Fruit fly (Drosophila melanogaster): ENCODE results near the gene CG42688.

Gene CG42688

dm6 chr2L:19158005-19158666, 24.5 kb downstream of the CG42688 start (continued):
- TF ChIP-seq pfk (GFP tag; optimal IDR thresholded peaks at IDR 0.05) (peak; percentile 100), Sox100B (GFP tag; optimal IDR thresholded peaks at IDR 0.05) (no peak), shn (GFP tag; optimal IDR thresholded peaks at IDR 0.05) (no peak), ase (GFP tag; IDR thresholded peaks at IDR 0.05) (no peak), CG3995 (GFP tag; optimal IDR thresholded peaks at IDR 0.05) (no peak), CG11696 (GFP tag; IDR thresholded peaks at IDR 0.05) (0 out of 2 replicates have a peak, but pooled peaks have one; percentile 23), disco-r (GFP tag; optimal IDR thresholded peaks at IDR 0.05) (no peak), wek (GFP tag; optimal IDR thresholded peaks at IDR 0.05) (peak; percentile 42), scrt (GFP tag; optimal IDR thresholded peaks at IDR 0.05) (peak; percentile 78), Antp (GFP tag; optimal IDR thresholded peaks at IDR 0.05) (no peak), br (optimal IDR thresholded peaks at IDR 0.05) (no peak), CG8924 (tag; optimal IDR thresholded peaks at IDR 0.05) (peak; percentile 78), dysf (GFP tag; IDR thresholded peaks at IDR 0.05) (no peak), salm (tag; optimal IDR thresholded peaks at IDR 0.05) (no peak), ci (GFP tag; IDR thresholded peaks at IDR 0.05) (no peak), Dp (GFP tag; optimal IDR thresholded peaks at IDR 0.05) (no peak), odd (GFP tag; optimal IDR thresholded peaks at IDR 0.05) (peak; percentile 20), ash1 (GFP tag; optimal IDR thresholded peaks at IDR 0.05) (peak; percentile 76), CG14014 (GFP tag; IDR thresholded peaks at IDR 0.05) (no peak), HLH3B (GFP tag; IDR thresholded peaks at IDR 0.05) (no peak; the same call in 1 of the 2 replicates), Dip3 (GFP tag; optimal IDR thresholded peaks at IDR 0.05) (peak; percentile 9), Fer2 (tag; optimal IDR thresholded peaks at IDR 0.05) (no peak), Gug (GFP tag; IDR thresholded peaks at IDR 0.05) (no peak), gro (GFP tag; optimal IDR thresholded peaks at IDR 0.05) (peak; percentile 63), ranshi (GFP tag; IDR thresholded peaks at IDR 0.05) (no peak; the same call in 1 of the 2 replicates), CG2875 (GFP tag; optimal IDR thresholded peaks at IDR 0.05) (no peak), her (GFP tag; optimal IDR thresholded peaks at IDR 0.05) (peak; percentile 39), E2f2 (GFP tag; IDR thresholded peaks at IDR 0.05) (no peak), CG9876 (GFP tag; optimal IDR thresholded peaks at IDR 0.05) (no peak), maf-S (GFP tag; optimal IDR thresholded peaks at IDR 0.05) (no peak), NfI (GFP tag; optimal IDR thresholded peaks at IDR 0.05) (peak; percentile 49), Drgx (GFP tag; IDR thresholded peaks at IDR 0.05) (no peak), CG12219 (GFP tag; optimal IDR thresholded peaks at IDR 0.05) (no peak), TFAM (GFP tag; optimal IDR thresholded peaks at IDR 0.05) (no peak), CG10366 (GFP tag; IDR thresholded peaks at IDR 0.05) (no peak), Mrtf (GFP tag; IDR thresholded peaks at IDR 0.05) (no peak), CG12769 (tag; optimal IDR thresholded peaks at IDR 0.05) (peak; percentile 71), Aef1 (GFP tag; IDR thresholded peaks at IDR 0.05) (no peak), CG31365 (tag; optimal IDR thresholded peaks at IDR 0.05) (peak; percentile 30), CG2116 (GFP tag; optimal IDR thresholded peaks at IDR 0.05) (peak; percentile 6), cas (GFP tag; IDR thresholded peaks at IDR 0.05) (peak; percentile 30; the same call in 1 of the 2 replicates), CG31224 (GFP tag; IDR thresholded peaks at IDR 0.05) (no peak), Hmx (GFP tag; optimal IDR thresholded peaks at IDR 0.05) (no peak), Dll (GFP tag; IDR thresholded peaks at IDR 0.05; ENCODE audit: partially characterized antibody) (peak; percentile 27; the same call in 1 of the 4 replicates), mld (GFP tag; IDR thresholded peaks at IDR 0.05; ENCODE audit: partially characterized antibody) (no peak), CG11560 (tag; IDR thresholded peaks at IDR 0.05) (no peak), CHES-1-like (GFP tag; optimal IDR thresholded peaks at IDR 0.05) (no peak), E2f1 (GFP tag; IDR thresholded peaks at IDR 0.05) (no peak), ewg (GFP tag; optimal IDR thresholded peaks at IDR 0.05) (no peak), CG3163 (GFP tag; optimal IDR thresholded peaks at IDR 0.05) (no peak), CG18011 (GFP tag; optimal IDR thresholded peaks at IDR 0.05) (no peak)

All from whole organism, embryonic.